Worm (Caenorhabditis elegans) whole organism, L1 larva: ENCODE data around the gene arl-6.

Experiments
- Y116A8C.19 ChIP-seq: sonication (generic microtip); optimal IDR thresholded peaks from 2 replicates; lab custom pipeline; 2016; ENCODE audit warnings: missing compliant biosample characterization, missing genetic modification characterization, borderline replicate concordance
- aha-1 ChIP-seq: fragments of 150-350 bp; optimal IDR thresholded peaks from 2 replicates; lab custom pipeline; 2014; ENCODE audit warnings: missing biosample characterization, missing genetic modification characterization
- alr-1 ChIP-seq: fragments of 200-800 bp; sonication (Bioruptor generic); optimal IDR thresholded peaks from 2 replicates; lab custom pipeline; 2018; ENCODE audit warnings: borderline replicate concordance, mild to moderate bottlenecking, missing genetic modification characterization, missing compliant biosample characterization
- aly-2 ChIP-seq: fragments of 150-350 bp; optimal IDR thresholded peaks from 2 replicates; lab custom pipeline; 2014; ENCODE audit warnings: missing biosample characterization, missing genetic modification characterization
- blmp-1 ChIP-seq: fragments of 150-350 bp; optimal IDR thresholded peaks from 2 replicates; lab custom pipeline; 2014; ENCODE audit warnings: missing biosample characterization, missing genetic modification characterization
- ceh-63 ChIP-seq: fragments of 200-800 bp; sonication (Bioruptor generic); optimal IDR thresholded peaks from 2 replicates; lab custom pipeline; 2018; ENCODE audit warnings: mild to moderate bottlenecking, missing genetic modification characterization, missing compliant biosample characterization
- ceh-8 ChIP-seq: fragments of 200-800 bp; sonication (Bioruptor generic); optimal IDR thresholded peaks from 2 replicates; lab custom pipeline; 2018; ENCODE audit warnings: mild to moderate bottlenecking, missing genetic modification characterization, moderate library complexity, missing compliant biosample characterization
- ceh-88 ChIP-seq: fragments of 200-800 bp; sonication (Bioruptor generic); IDR thresholded peaks from 2 replicates; pipeline ENCODE4 v1.3.6; 2022; ENCODE audit warnings: missing genetic modification characterization, missing compliant biosample characterization
- ceh-90 ChIP-seq: sonication (generic microtip); optimal IDR thresholded peaks from 2 replicates; lab custom pipeline; 2016; ENCODE audit warnings: missing genetic modification characterization, missing compliant biosample characterization
- ces-1 ChIP-seq: fragments of 150-350 bp; optimal IDR thresholded peaks from 2 replicates; lab custom pipeline; 2014; ENCODE audit warnings: missing biosample characterization, missing genetic modification reagents, missing genetic modification characterization
- dpl-1 ChIP-seq, 3 experiments: fragments of 150-350 bp in 2 of 3; sonication (generic microtip) in 1 of 3; optimal IDR thresholded peaks; 2 replicates each; lab custom pipeline; 2014 to 2017; ENCODE audit warnings: missing biosample characterization in 3 of 3, missing genetic modification characterization in 3 of 3, missing genetic modification reagents in 3 of 3
- efl-1 ChIP-seq, 4 experiments: fragments of 150-350 bp; optimal IDR thresholded peaks in 3 of 4; peaks in 1 of 4; 1 replicate in 1 of 4; 2 replicates in 3 of 4; lab custom pipeline; 2014; ENCODE audit warnings: missing biosample characterization in 2 of 4, missing genetic modification characterization in 2 of 4, missing genetic modification reagents in 2 of 4
- efl-3 ChIP-seq: fragments of 200-800 bp; sonication (Bioruptor generic); optimal IDR thresholded peaks from 2 replicates; lab custom pipeline; 2018; ENCODE audit warnings: mild to moderate bottlenecking, missing genetic modification characterization, missing compliant biosample characterization
- egl-13 ChIP-seq: sonication (generic microtip); optimal IDR thresholded peaks from 2 replicates; lab custom pipeline; 2016; ENCODE audit warnings: missing genotype, missing genetic modification reagents, missing genetic modification characterization, missing compliant biosample characterization
- elt-3 ChIP-seq, 6 experiments: fragments of 150-350 bp in 1 of 6; sonication (generic microtip); optimal IDR thresholded peaks; 2 replicates each; lab custom pipeline; 2017 to 2018; ENCODE audit warnings: missing biosample characterization in 6 of 6, missing genetic modification characterization in 6 of 6, inconsistent platforms in 1 of 6
- ets-5 ChIP-seq: fragments of 200-800 bp; sonication (Bioruptor generic); IDR thresholded peaks from 2 replicates; pipeline ENCODE4 v1.3.6; 2022; ENCODE audit warnings: missing genetic modification characterization, missing compliant biosample characterization
- fkh-10 ChIP-seq: sonication (generic microtip); optimal IDR thresholded peaks from 2 replicates; lab custom pipeline; 2017; ENCODE audit warnings: missing biosample characterization, missing genetic modification reagents, missing genetic modification characterization
- fkh-4 ChIP-seq: sonication (generic microtip); optimal IDR thresholded peaks from 2 replicates; lab custom pipeline; 2016; ENCODE audit warnings: missing compliant biosample characterization, missing genetic modification characterization, borderline replicate concordance
- grh-1 ChIP-seq: fragments of 200-800 bp; sonication (Bioruptor generic); IDR thresholded peaks from 2 replicates; pipeline ENCODE4 v1.3.6; 2022; ENCODE audit warnings: missing genetic modification reagents, missing genetic modification characterization, missing compliant biosample characterization
- hlh-4 ChIP-seq: sonication (generic microtip); optimal IDR thresholded peaks from 2 replicates; lab custom pipeline; 2016; ENCODE audit warnings: mild to moderate bottlenecking, missing genetic modification characterization, missing compliant biosample characterization
- irx-1 ChIP-seq: sonication (generic microtip); optimal IDR thresholded peaks from 2 replicates; lab custom pipeline; 2016; ENCODE audit warnings: missing genetic modification characterization, missing compliant biosample characterization
- isw-1 ChIP-seq: fragments of 200-800 bp; sonication (Bioruptor generic); IDR thresholded peaks from 2 replicates; pipeline ENCODE4 v1.3.6; 2022; ENCODE audit warnings: missing genetic modification characterization, missing compliant biosample characterization
- jun-1 ChIP-seq: fragments of 150-350 bp; optimal IDR thresholded peaks from 2 replicates; lab custom pipeline; 2014; ENCODE audit warnings: missing biosample characterization, missing genetic modification reagents, missing genetic modification characterization
- lin-14 ChIP-seq: fragments of 200-800 bp; sonication (Bioruptor generic); optimal IDR thresholded peaks from 2 replicates; lab custom pipeline; 2018; ENCODE audit warnings: mild to moderate bottlenecking, missing genetic modification characterization, moderate library complexity, missing compliant biosample characterization
- mab-9 ChIP-seq: fragments of 200-800 bp; sonication (Bioruptor generic); IDR thresholded peaks from 2 replicates; pipeline ENCODE4 v1.3.6; 2022; ENCODE audit warnings: missing genetic modification reagents, missing genetic modification characterization, missing compliant biosample characterization
- nhr-11 ChIP-seq: fragments of 150-350 bp; optimal IDR thresholded peaks from 2 replicates; lab custom pipeline; 2014; ENCODE audit warnings: missing biosample characterization, missing genetic modification characterization
- nhr-12 ChIP-seq: sonication (generic microtip); optimal IDR thresholded peaks from 2 replicates; lab custom pipeline; 2017; ENCODE audit warnings: missing biosample characterization, missing genetic modification characterization
- nhr-20 ChIP-seq: sonication (generic microtip); optimal IDR thresholded peaks from 2 replicates; lab custom pipeline; 2016; ENCODE audit warnings: mild to moderate bottlenecking, missing genetic modification characterization, missing compliant biosample characterization
- nhr-28 ChIP-seq: fragments of 150-350 bp; optimal IDR thresholded peaks from 2 replicates; lab custom pipeline; 2014; ENCODE audit warnings: missing biosample characterization, missing genetic modification characterization
- nhr-76 ChIP-seq: sonication (generic microtip); optimal IDR thresholded peaks from 2 replicates; lab custom pipeline; 2017; ENCODE audit warnings: missing biosample characterization, missing genetic modification characterization
- nhr-84 ChIP-seq: sonication (generic microtip); optimal IDR thresholded peaks from 2 replicates; lab custom pipeline; 2017; ENCODE audit warnings: missing biosample characterization, missing genetic modification characterization
- nhr-90 ChIP-seq: sonication (generic microtip); optimal IDR thresholded peaks from 2 replicates; lab custom pipeline; 2016; ENCODE audit warnings: mild to moderate bottlenecking, missing genetic modification characterization, missing compliant biosample characterization; ENCODE audit not compliant: poor library complexity
- pqm-1 ChIP-seq: sonication (generic microtip); optimal IDR thresholded peaks from 3 replicates; lab custom pipeline; 2017; ENCODE audit warnings: missing biosample characterization, missing genetic modification characterization
- rnt-1 ChIP-seq: sonication (generic microtip); optimal IDR thresholded peaks from 2 replicates; lab custom pipeline; 2016; ENCODE audit warnings: mild to moderate bottlenecking, missing genetic modification characterization, moderate library complexity, missing compliant biosample characterization
- snpc-4 ChIP-seq: fragments of 150-350 bp; optimal IDR thresholded peaks from 2 replicates; lab custom pipeline; 2014; ENCODE audit warnings: missing biosample characterization, missing genetic modification characterization
- sptf-1 ChIP-seq: fragments of 150-350 bp; optimal IDR thresholded peaks from 2 replicates; lab custom pipeline; 2014; ENCODE audit warnings: missing biosample characterization, missing genetic modification characterization
- swsn-7 ChIP-seq: sonication (generic microtip); optimal IDR thresholded peaks from 2 replicates; lab custom pipeline; 2016; ENCODE audit warnings: missing genetic modification characterization, missing compliant biosample characterization
- tbx-2 ChIP-seq: sonication (generic microtip); optimal IDR thresholded peaks from 2 replicates; lab custom pipeline; 2016; ENCODE audit warnings: missing genetic modification characterization, missing compliant biosample characterization
- unc-130 ChIP-seq: fragments of 150-350 bp; optimal IDR thresholded peaks from 2 replicates; lab custom pipeline; 2017; ENCODE audit warnings: missing biosample characterization, missing genetic modification characterization, inconsistent platforms
- unc-62 ChIP-seq: fragments of 150-350 bp; optimal IDR thresholded peaks from 2 replicates; lab custom pipeline; 2014; ENCODE audit warnings: missing biosample characterization, missing genetic modification reagents, missing genetic modification characterization
- vab-15 ChIP-seq: sonication (generic microtip); optimal IDR thresholded peaks from 2 replicates; lab custom pipeline; 2017; ENCODE audit warnings: missing genotype, mild to moderate bottlenecking, missing genetic modification characterization, missing compliant biosample characterization
- xbp-1 ChIP-seq: sonication (generic microtip); optimal IDR thresholded peaks from 2 replicates; lab custom pipeline; 2016; ENCODE audit warnings: missing genetic modification characterization, missing compliant biosample characterization
- zag-1 ChIP-seq: fragments of 150-350 bp; optimal IDR thresholded peaks from 2 replicates; lab custom pipeline; 2014; ENCODE audit warnings: missing biosample characterization, missing genetic modification characterization
- zip-4 ChIP-seq: fragments of 200-800 bp; sonication (Bioruptor generic); optimal IDR thresholded peaks from 2 replicates; lab custom pipeline; 2018; ENCODE audit warnings: mild to moderate bottlenecking, missing genetic modification characterization, moderate library complexity, missing compliant biosample characterization
- ztf-4 ChIP-seq: fragments of 150-350 bp; optimal IDR thresholded peaks from 2 replicates; lab custom pipeline; 2014; ENCODE audit warnings: missing biosample characterization, missing genetic modification characterization

Gene arl-6

ce11 chrIII:4861744-4862401 lies 47.2 kb upstream of the arl-6 start, which contains the start of the genes C35D10.10 and C35D10.5 (continued):
- no peak for TF ChIP-seq swsn-7 (tag; lab: Kevin White, UChicago)
- TF ChIP-seq tbx-2 (tag; lab: Kevin White, UChicago) = peak; percentile 20
- no peak for TF ChIP-seq sptf-1 (tag; lab: Kevin White, UChicago)
- TF ChIP-seq unc-62 (GFP tag; lab: Kevin White, UChicago) = no peak
- no peak for TF ChIP-seq nhr-12 (tag; lab: Kevin White, UChicago)
- no peak for TF ChIP-seq ztf-4
- no peak for TF ChIP-seq blmp-1 (tag; lab: Kevin White, UChicago)
- TF ChIP-seq efl-3 (GFP tag; lab: Kevin White, UChicago) = no peak
- no peak for TF ChIP-seq zip-4 (GFP tag; lab: Kevin White, UChicago)
- no peak for TF ChIP-seq elt-3 (tag; optimal IDR thresholded peaks at IDR 0.05; lab: Kevin White, UChicago)
- TF ChIP-seq zag-1 (tag; lab: Kevin White, UChicago) = no peak
- TF ChIP-seq mab-9 (GFP tag; lab: Robert Waterston, UW) = no peak
- no peak for TF ChIP-seq unc-130
- peak; percentile 48 for TF ChIP-seq nhr-90
- no peak for TF ChIP-seq ceh-8 (GFP tag; lab: Kevin White, UChicago)
- no peak for TF ChIP-seq xbp-1 (tag; lab: Kevin White, UChicago)
- no peak for TF ChIP-seq ets-5 (GFP tag; lab: Robert Waterston, UW)
- TF ChIP-seq dpl-1 (GFP tag; optimal IDR thresholded peaks at IDR 0.05; lab: Kevin White, UChicago) = peak in 2 of 3 experiments; percentile 4 to 17
- TF ChIP-seq ceh-88 (GFP tag; lab: Robert Waterston, UW) = no peak
- no peak for TF ChIP-seq nhr-28
- TF ChIP-seq fkh-10 = no peak
- TF ChIP-seq isw-1 (GFP tag; lab: Robert Waterston, UW) = no peak
- TF ChIP-seq ces-1 = no peak
- peak; percentile 33 for TF ChIP-seq irx-1 (tag; lab: Kevin White, UChicago)
- TF ChIP-seq aly-2 (tag; lab: Kevin White, UChicago) = no peak
- no peak for TF ChIP-seq nhr-11 (tag; lab: Kevin White, UChicago)
- TF ChIP-seq aha-1 (tag; lab: Kevin White, UChicago) = no peak
- TF ChIP-seq nhr-20 = peak; percentile 12
- no peak for TF ChIP-seq jun-1 (tag; lab: Kevin White, UChicago)
- TF ChIP-seq rnt-1 (tag; lab: Kevin White, UChicago) = peak; percentile 8
- no peak for TF ChIP-seq pqm-1 (tag; lab: Kevin White, UChicago)
- TF ChIP-seq snpc-4 (tag; lab: Kevin White, UChicago) = no peak
- no peak for TF ChIP-seq Y116A8C.19 (tag; lab: Kevin White, UChicago)
- no peak for TF ChIP-seq vab-15 (tag; lab: Kevin White, UChicago)
- no peak for TF ChIP-seq alr-1
- TF ChIP-seq fkh-4 (tag; lab: Kevin White, UChicago) = no peak
- TF ChIP-seq ceh-90 (tag; lab: Kevin White, UChicago) = peak; percentile 81
- no peak for TF ChIP-seq grh-1 (GFP tag; lab: Robert Waterston, UW)
- no peak for TF ChIP-seq nhr-84
- TF ChIP-seq lin-14 (GFP tag; lab: Kevin White, UChicago) = no peak
- TF ChIP-seq hlh-4 = no peak
- TF ChIP-seq ceh-63 (GFP tag; lab: Kevin White, UChicago) = no peak
- no peak for TF ChIP-seq egl-13 (tag; lab: Kevin White, UChicago)

- TF ChIP-seq nhr-76 (tag; lab: Kevin White, UChicago) (no peak), efl-1 (optimal IDR thresholded peaks at IDR 0.05; lab: Kevin White, UChicago) (no peak), efl-1 (GFP tag; optimal IDR thresholded peaks at IDR 0.05 in 1 of 2; lab: Kevin White, UChicago) (peak in 1 of 2 experiments; percentile 76)
Observed at ce11 chrIII:4859039-4859438, 44.4 kb upstream of the arl-6 start, which contains the start of gene C35D10.6. TSS of gene C35D10.6 (plus strand) at chrIII:4859339.
